Fruit fly (Drosophila melanogaster) whole organism, embryonic: ENCODE measurements around the gene Upf1.

ENCODE experiments used
- Atf6 ChIP-seq: fragments of 200-800 bp; sonication (Bioruptor generic); IDR thresholded peaks from 2 replicates; pipeline ENCODE4 v1.3.6; 2022; ENCODE audit warnings: missing biosample characterization, missing genetic modification characterization
- C15 ChIP-seq: fragments of 200-800 bp; sonication (Bioruptor generic); IDR thresholded peaks from 3 replicates; pipeline ENCODE4 v1.3.6; 2022; ENCODE audit warnings: missing biosample characterization, missing genetic modification characterization
- CG10274 ChIP-seq: fragments of 200-800 bp; sonication (Bioruptor generic); optimal IDR thresholded peaks from 3 replicates; lab custom pipeline; 2017; ENCODE audit warnings: missing biosample characterization, mild to moderate bottlenecking, missing genetic modification characterization
- CG11093 ChIP-seq: fragments of 200-800 bp; sonication (Bioruptor generic); IDR thresholded peaks from 3 replicates; pipeline ENCODE4 v1.3.6; 2022; ENCODE audit warnings: missing biosample characterization, missing genetic modification characterization
- CG12104 ChIP-seq: fragments of 200-800 bp; sonication (Bioruptor generic); optimal IDR thresholded peaks from 3 replicates; lab custom pipeline; 2016; ENCODE audit warnings: missing biosample characterization, missing genetic modification characterization
- CG13624 ChIP-seq: fragments of 200-800 bp; sonication (Bioruptor generic); optimal IDR thresholded peaks from 2 replicates; lab custom pipeline; 2016; ENCODE audit warnings: missing biosample characterization, missing genetic modification characterization
- CG18619 ChIP-seq: fragments of 200-800 bp; sonication (Bioruptor generic); optimal IDR thresholded peaks from 3 replicates; lab custom pipeline; 2017; ENCODE audit warnings: missing biosample characterization, mild to moderate bottlenecking, missing genetic modification characterization
- CG2120 ChIP-seq: fragments of 200-800 bp; sonication (Bioruptor generic); optimal IDR thresholded peaks from 3 replicates; lab custom pipeline; 2016; ENCODE audit warnings: missing biosample characterization, missing genetic modification characterization
- CG4707 ChIP-seq: fragments of 200-800 bp; sonication (Bioruptor generic); optimal IDR thresholded peaks from 2 replicates; lab custom pipeline; 2018; ENCODE audit warnings: missing biosample characterization, mild to moderate bottlenecking, missing genetic modification characterization, moderate library complexity
- CG8924 ChIP-seq: fragments of 200-800 bp; optimal IDR thresholded peaks from 3 replicates; lab custom pipeline; 2019; ENCODE audit warnings: missing biosample characterization, mild to moderate bottlenecking, missing genetic modification characterization, moderate library complexity
- CG9727 ChIP-seq: fragments of 200-800 bp; sonication (Bioruptor generic); optimal IDR thresholded peaks from 3 replicates; lab custom pipeline; 2017; ENCODE audit warnings: missing biosample characterization, mild to moderate bottlenecking, missing genetic modification characterization
- CTCF ChIP-seq: fragments of 200-800 bp; sonication (Bioruptor generic); optimal IDR thresholded peaks from 2 replicates; lab custom pipeline; 2017; ENCODE audit warnings: missing biosample characterization, mild to moderate bottlenecking, missing genetic modification characterization, moderate library complexity
- D19B ChIP-seq: fragments of 200-800 bp; sonication (Bioruptor generic); optimal IDR thresholded peaks from 2 replicates; lab custom pipeline; 2017; ENCODE audit warnings: missing biosample characterization, mild to moderate bottlenecking, missing genetic modification characterization
- Deaf1 ChIP-seq: fragments of 200-800 bp; optimal IDR thresholded peaks from 3 replicates; lab custom pipeline; 2019; ENCODE audit warnings: missing biosample characterization, mild to moderate bottlenecking, missing genetic modification characterization, moderate library complexity
- Drgx ChIP-seq: fragments of 200-800 bp; sonication (Bioruptor generic); IDR thresholded peaks from 2 replicates; pipeline ENCODE4 v1.3.6; 2022; ENCODE audit warnings: missing biosample characterization, missing genetic modification characterization
- HHEX ChIP-seq: fragments of 200-800 bp; sonication (Bioruptor generic); optimal IDR thresholded peaks from 3 replicates; lab custom pipeline; 2017; ENCODE audit warnings: missing biosample characterization, mild to moderate bottlenecking, missing genetic modification characterization, missing genetic modification reagents
- HLH3B ChIP-seq: fragments of 200-800 bp; sonication (Bioruptor generic); IDR thresholded peaks from 2 replicates; pipeline ENCODE4 v1.3.6; 2022; ENCODE audit warnings: missing biosample characterization, missing genetic modification characterization
- HLH4C ChIP-seq: fragments of 200-800 bp; sonication (Bioruptor generic); IDR thresholded peaks from 3 replicates; pipeline ENCODE4 v1.3.6; 2022; ENCODE audit warnings: missing biosample characterization, missing genetic modification characterization; ENCODE audit not compliant: partially characterized antibody
- Med ChIP-seq: fragments of 200-800 bp; sonication (Bioruptor generic); peaks from one replicate; lab custom pipeline; 2016; ENCODE audit warnings: missing biosample characterization, missing genetic modification characterization, mild to moderate bottlenecking, inconsistent platforms, moderate library complexity
- Meics ChIP-seq: fragments of 200-800 bp; sonication (Bioruptor generic); optimal IDR thresholded peaks from 2 replicates; lab custom pipeline; 2017; ENCODE audit warnings: missing biosample characterization, mild to moderate bottlenecking, missing genetic modification characterization
- Spps ChIP-seq: fragments of 200-800 bp; sonication (Bioruptor generic); optimal IDR thresholded peaks from 2 replicates; lab custom pipeline; 2018; ENCODE audit warnings: missing biosample characterization, mild to moderate bottlenecking, missing genetic modification characterization
- Sry-δ ChIP-seq: fragments of 200-800 bp; sonication (Bioruptor generic); optimal IDR thresholded peaks from 2 replicates; lab custom pipeline; 2016; ENCODE audit warnings: missing biosample characterization, missing genetic modification characterization
- Tbp ChIP-seq: fragments of >200 bp; optimal IDR thresholded peaks from 2 replicates; lab custom pipeline; 2018; ENCODE audit warnings: missing biosample characterization, missing genetic modification characterization
- Trl ChIP-seq, 3 experiments: fragments of >200 bp in 2 of 3; fragments of 200-800 bp in 1 of 3; sonication (Bioruptor generic) in 1 of 3; optimal IDR thresholded peaks; 2 replicates in 1 of 3; 3 replicates in 2 of 3; lab custom pipeline; 2016 to 2017; ENCODE audit warnings: missing biosample characterization in 1 of 3, missing genetic modification characterization in 1 of 3
- cg ChIP-seq: fragments of 200-800 bp; sonication (Bioruptor generic); optimal IDR thresholded peaks from 3 replicates; lab custom pipeline; 2019; ENCODE audit warnings: missing biosample characterization, mild to moderate bottlenecking, missing genetic modification characterization, moderate library complexity
- chn ChIP-seq: fragments of 200-800 bp; sonication (Bioruptor generic); optimal IDR thresholded peaks from 2 replicates; lab custom pipeline; 2016; ENCODE audit warnings: missing biosample characterization, missing genetic modification characterization
- cwo ChIP-seq: fragments of 200-800 bp; sonication (Bioruptor generic); optimal IDR thresholded peaks from 3 replicates; lab custom pipeline; 2017; ENCODE audit warnings: missing biosample characterization, missing genetic modification characterization, mild to moderate bottlenecking, moderate library complexity, missing genetic modification reagents
- dpn ChIP-seq, 2 experiments: fragments of 200-800 bp; sonication (Bioruptor generic); optimal IDR thresholded peaks; 3 replicates each; lab custom pipeline; 2016; ENCODE audit warnings: missing biosample characterization in 2 of 2, missing genetic modification characterization in 2 of 2
- grau ChIP-seq: fragments of 200-800 bp; optimal IDR thresholded peaks from 3 replicates; lab custom pipeline; 2019; ENCODE audit warnings: missing biosample characterization, mild to moderate bottlenecking, missing genetic modification characterization, moderate library complexity
- grn ChIP-seq: fragments of 200-800 bp; sonication (Bioruptor generic); optimal IDR thresholded peaks from 3 replicates; lab custom pipeline; 2017; ENCODE audit warnings: missing biosample characterization, missing genetic modification characterization
- hkb ChIP-seq, 2 experiments: fragments of 200-800 bp in 1 of 2; fragments of >200 bp in 1 of 2; sonication (Bioruptor generic) in 1 of 2; IDR thresholded peaks in 1 of 2; optimal IDR thresholded peaks in 1 of 2; 2 replicates each; pipeline versions ENCODE4 v1.3.6 to Lab custom; 2017 to 2022; ENCODE audit warnings: missing biosample characterization in 1 of 2, missing genetic modification characterization in 1 of 2
- mirr ChIP-seq: fragments of 200-800 bp; sonication (Bioruptor generic); optimal IDR thresholded peaks from 3 replicates; lab custom pipeline; 2018; ENCODE audit warnings: missing biosample characterization, mild to moderate bottlenecking, missing genetic modification characterization
- nom ChIP-seq: fragments of 200-800 bp; sonication (Bioruptor generic); optimal IDR thresholded peaks from 2 replicates; lab custom pipeline; 2017; ENCODE audit warnings: missing biosample characterization, missing genetic modification characterization, mild to moderate bottlenecking, moderate library complexity, missing genetic modification reagents
- oc ChIP-seq: fragments of 200-800 bp; sonication (Bioruptor generic); optimal IDR thresholded peaks from 2 replicates; lab custom pipeline; 2018; ENCODE audit warnings: missing biosample characterization, mild to moderate bottlenecking, missing genetic modification characterization, moderate library complexity
- pita ChIP-seq: fragments of 200-800 bp; sonication (Bioruptor generic); optimal IDR thresholded peaks from 2 replicates; lab custom pipeline; 2017; ENCODE audit warnings: missing biosample characterization, mild to moderate bottlenecking, missing genetic modification characterization
- prd ChIP-seq, 3 experiments: fragments of >200 bp in 2 of 3; fragments of 200-800 bp in 1 of 3; sonication (Bioruptor generic) in 1 of 3; optimal IDR thresholded peaks in 2 of 3; IDR thresholded peaks in 1 of 3; 2 replicates in 2 of 3; 3 replicates in 1 of 3; pipeline versions ENCODE4 v1.3.6 to Lab custom; 2017 to 2022; ENCODE audit warnings: missing biosample characterization in 1 of 3, missing genetic modification characterization in 1 of 3
- pros ChIP-seq: fragments of 200-800 bp; sonication (Bioruptor generic); optimal IDR thresholded peaks from 3 replicates; lab custom pipeline; 2019; ENCODE audit warnings: missing biosample characterization, mild to moderate bottlenecking, missing genetic modification characterization, moderate library complexity
- row ChIP-seq: fragments of 200-800 bp; sonication (Bioruptor generic); IDR thresholded peaks from 3 replicates; pipeline ENCODE4 v1.3.6; 2022; ENCODE audit warnings: missing biosample characterization, missing genetic modification characterization
- sna ChIP-seq: fragments of 200-800 bp; sonication (Bioruptor generic); IDR thresholded peaks from 2 replicates; pipeline ENCODE4 v1.3.6; 2022; ENCODE audit warnings: missing biosample characterization, missing genetic modification characterization; ENCODE audit not compliant: partially characterized antibody
- sr ChIP-seq: fragments of 200-800 bp; sonication (Bioruptor generic); IDR thresholded peaks from 3 replicates; pipeline ENCODE4 v1.3.6; 2022; ENCODE audit warnings: missing biosample characterization, missing genetic modification characterization
- ttk ChIP-seq: fragments of 200-800 bp; sonication (Bioruptor generic); IDR thresholded peaks from 2 replicates; pipeline ENCODE4 v2.1.2; 2022; ENCODE audit warnings: missing biosample characterization, missing genetic modification characterization
- unc-4 ChIP-seq: fragments of 200-800 bp; sonication (Bioruptor generic); IDR thresholded peaks from 2 replicates; pipeline ENCODE4 v1.3.6; 2022; ENCODE audit warnings: missing biosample characterization, missing genetic modification characterization; ENCODE audit not compliant: partially characterized antibody
- zfh1 ChIP-seq: fragments of 200-800 bp; sonication (Bioruptor generic); IDR thresholded peaks from 3 replicates; pipeline ENCODE4 v1.3.6; 2022; ENCODE audit warnings: missing biosample characterization, missing genetic modification characterization

The Upf1 gene

DNA sequence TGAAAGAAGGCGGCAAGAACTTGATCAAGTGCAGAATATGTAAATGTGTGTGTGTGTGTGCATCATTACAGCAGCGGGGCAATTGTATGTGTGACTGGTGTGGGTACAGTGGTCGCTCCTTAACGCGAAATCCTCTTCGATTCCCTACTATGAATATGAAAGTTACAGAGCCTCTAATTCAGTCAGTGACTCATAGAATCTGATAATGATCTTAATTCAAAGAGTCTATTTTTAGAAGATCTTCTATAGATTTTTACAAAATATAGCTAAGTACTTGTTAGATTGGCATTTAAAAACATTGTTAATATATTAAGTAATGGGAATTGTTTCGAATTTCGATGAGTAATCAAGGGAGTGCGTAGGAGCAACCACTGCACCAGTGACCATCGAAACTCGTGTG lies 22.7 kb downstream of the Upf1 start (continued):
- TF ChIP-seq Sry-δ (GFP tag; lab: Kevin White, UChicago) (no peak), row (peak; percentile 8; the same call in 1 of the 3 replicates), cg (GFP tag; lab: Kevin White, UChicago) (peak; percentile 22), grau (tag; lab: Kevin White, UChicago) (peak; percentile 68), CG10274 (GFP tag; lab: Kevin White, UChicago) (no peak)

- TF ChIP-seq CG9727 (GFP tag; lab: Kevin White, UChicago) (no peak), CTCF (GFP tag; lab: Kevin White, UChicago) (no peak), D19B (GFP tag; lab: Kevin White, UChicago) (no peak), nom (GFP tag; lab: Kevin White, UChicago) (peak; percentile 69), pros (GFP tag; lab: Kevin White, UChicago) (no peak), cwo (GFP tag; lab: Kevin White, UChicago) (peak; percentile 76), Trl (optimal IDR thresholded peaks at IDR 0.05; lab: Kevin White, UChicago) (peak in 1 of 2 experiments; percentile 18), Trl (GFP tag; optimal IDR thresholded peaks at IDR 0.05; lab: Kevin White, UChicago) (no peak), sr (GFP tag; lab: Robert Waterston, UW) (peak; percentile 88; the same call in 1 of the 3 replicates), oc (tag; lab: Kevin White, UChicago) (no peak)
These were observed 23.5 kb downstream of the Upf1 start for dm6 chrX:11881686-11882085.

dm6 chrX:11877165-11877564 lies 28.0 kb downstream of the Upf1 start, which contains the start of gene CG10352:
Gene CG10352, minus strand, starts transcription at chrX:11877168.
- TF ChIP-seq HHEX (GFP tag; lab: Kevin White, UChicago) (no peak), hkb (optimal IDR thresholded peaks at IDR 0.05; lab: Kevin White, UChicago) (no peak), hkb (GFP tag; IDR thresholded peaks at IDR 0.05; lab: Robert Waterston, UW) (0 out of 2 replicates have a peak, but pooled peaks have one; percentile 14), D19B (GFP tag; lab: Kevin White, UChicago) (no peak), Meics (GFP tag; lab: Kevin White, UChicago) (peak; percentile 57), dpn (GFP tag; optimal IDR thresholded peaks at IDR 0.05; lab: Kevin White, UChicago) (no peak), Spps (tag; lab: Kevin White, UChicago) (no peak), CG12104 (GFP tag; lab: Kevin White, UChicago) (no peak), prd (optimal IDR thresholded peaks at IDR 0.05; lab: Kevin White, UChicago) (no peak), prd (GFP tag; IDR thresholded peaks at IDR 0.05; lab: Robert Waterston, UW) (0 out of 3 replicates have a peak, but pooled peaks have one; percentile 14), CG11093 (GFP tag; lab: Robert Waterston, UW) (no peak), chn (GFP tag; lab: Kevin White, UChicago) (no peak), Tbp (GFP tag; lab: Kevin White, UChicago) (no peak), HLH3B (GFP tag; lab: Robert Waterston, UW) (no peak), Drgx (peak; percentile 48; the same call in 1 of the 2 replicates), row (peak; percentile 51), ttk (GFP tag; lab: Robert Waterston, UW) (no peak), Deaf1 (tag; lab: Kevin White, UChicago) (no peak)

DNA sequence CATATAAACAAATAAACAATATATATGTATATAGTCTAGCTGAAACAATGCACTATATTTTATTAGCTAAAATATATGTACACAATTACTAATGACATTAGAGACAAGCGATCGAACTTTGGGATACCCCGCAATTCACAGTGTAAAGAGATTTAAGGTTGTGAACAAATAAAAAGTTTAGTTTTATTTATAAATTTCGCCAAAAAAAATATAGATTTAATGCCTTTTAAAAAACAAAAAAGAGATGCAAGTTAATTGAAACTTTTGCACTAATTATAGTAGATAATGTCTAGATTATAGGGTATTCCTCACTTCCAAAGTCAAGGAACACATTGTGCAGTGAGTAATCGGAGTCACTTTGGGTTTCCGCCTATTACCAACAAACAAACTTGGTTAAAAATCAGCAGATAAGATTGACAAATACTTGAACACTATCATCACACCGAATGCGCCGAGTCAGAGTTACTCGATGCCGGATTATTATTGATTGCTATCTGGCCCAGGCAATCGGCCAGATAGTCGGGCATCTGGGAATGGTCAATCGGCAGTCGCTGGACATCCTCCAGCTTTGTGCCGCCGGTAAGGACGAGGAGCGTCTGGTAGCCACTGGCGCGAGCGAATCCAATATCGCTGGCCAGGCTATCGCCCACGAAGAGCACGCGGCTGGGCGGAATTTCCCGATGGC lies 29.9 kb downstream of the Upf1 start:
- TF ChIP-seq grn (GFP tag; lab: Kevin White, UChicago) = peak; percentile 96
- no peak for TF ChIP-seq zfh1 (GFP tag; lab: Robert Waterston, UW)
- TF ChIP-seq Atf6 = 0 out of 2 replicates have a peak, but pooled peaks have one; percentile 6
- no peak for TF ChIP-seq unc-4 (GFP tag; lab: Robert Waterston, UW)
- TF ChIP-seq CG2120 (GFP tag; lab: Kevin White, UChicago) = no peak
- no peak for TF ChIP-seq Tbp (GFP tag; lab: Kevin White, UChicago)
- no peak for TF ChIP-seq CG13624
- no peak for TF ChIP-seq HLH4C (GFP tag; lab: Robert Waterston, UW)
- no peak for TF ChIP-seq pita
- TF ChIP-seq CG18619 = no peak
- no peak for TF ChIP-seq C15
- TF ChIP-seq CG4707 = no peak
- TF ChIP-seq CG8924 (tag; lab: Kevin White, UChicago) = no peak
- peak; percentile 30 for TF ChIP-seq mirr (GFP tag; lab: Kevin White, UChicago)
- no peak for TF ChIP-seq sna
- peak; percentile 95 for TF ChIP-seq D19B (GFP tag; lab: Kevin White, UChicago)
- no peak for TF ChIP-seq Med (GFP tag; lab: Kevin White, UChicago)
